Fruit fly (Drosophila melanogaster): Measurements from ENCODE around the gene CG32536.

CG32536 gene

dm6 chrX:19281271-19281670 is 4.6 kb upstream of the CG32536 start:
- no peak for TF ChIP-seq noc (tag; optimal IDR thresholded peaks at IDR 0.05)

- TF ChIP-seq noc (tag; optimal IDR thresholded peaks at IDR 0.05), result no peak
Measured at dm6 chrX:19280685-19281084, 4.0 kb upstream of the CG32536 start.

- TF ChIP-seq noc (tag; optimal IDR thresholded peaks at IDR 0.05), result peak; percentile 4
Measured at dm6 chrX:19280249-19280648, 3.6 kb upstream of the CG32536 start, which contains the start of gene CG8028. Gene CG8028, minus strand, starts transcription at chrX:19280349.

- no peak for TF ChIP-seq noc (tag; optimal IDR thresholded peaks at IDR 0.05)
Measured at dm6 chrX:19278395-19278794, 1.7 kb upstream of the CG32536 start.

- TF ChIP-seq noc (tag; optimal IDR thresholded peaks at IDR 0.05), result no peak
Measured at dm6 chrX:19268484-19269068, 8.1 kb downstream of the CG32536 start, which contains the start of gene CG8010. Gene CG8010, minus strand, starts transcription at chrX:19268896.

- no peak for TF ChIP-seq noc (tag; optimal IDR thresholded peaks at IDR 0.05)
Measured at dm6 chrX:19265802-19266479, 10.8 kb downstream of the CG32536 start.

dm6 chrX:19264396-19264795 is 12.3 kb downstream of the CG32536 start:
- no peak for TF ChIP-seq noc (tag; optimal IDR thresholded peaks at IDR 0.05)

- no peak for TF ChIP-seq noc (tag; optimal IDR thresholded peaks at IDR 0.05)
Measured at dm6 chrX:19262553-19262952, 14.1 kb downstream of the CG32536 start.

dm6 chrX:19261528-19262102 is 15.1 kb downstream of the CG32536 start, which contains the start of gene Vav:
Gene Vav, plus strand, starts transcription at chrX:19261820.
- no peak for TF ChIP-seq noc (tag; optimal IDR thresholded peaks at IDR 0.05)

- TF ChIP-seq noc (tag; optimal IDR thresholded peaks at IDR 0.05), result no peak
Measured at dm6 chrX:19261071-19261470, 15.6 kb downstream of the CG32536 start, which contains the start of gene rictor. Gene rictor, minus strand, starts transcription at chrX:19261240.

- TF ChIP-seq noc (tag; optimal IDR thresholded peaks at IDR 0.05), result no peak
Measured at dm6 chrX:19260696-19260989, 16.1 kb downstream of the CG32536 start.

dm6 chrX:19259802-19260695 is 16.6 kb downstream of the CG32536 start:
- no peak for TF ChIP-seq noc (tag; optimal IDR thresholded peaks at IDR 0.05)

dm6 chrX:19250151-19250550 is 26.5 kb downstream of the CG32536 start:
- TF ChIP-seq noc (tag; optimal IDR thresholded peaks at IDR 0.05), result no peak

dm6 chrX:19249339-19249738 is 27.4 kb downstream of the CG32536 start:
- TF ChIP-seq noc (tag; optimal IDR thresholded peaks at IDR 0.05), result no peak

- no peak for TF ChIP-seq noc (tag; optimal IDR thresholded peaks at IDR 0.05)
Measured at dm6 chrX:19248426-19249217, 28.1 kb downstream of the CG32536 start, which contains the start of gene Hs3st-B. Gene Hs3st-B, plus strand, starts transcription at chrX:19248639.
